1 fruit fly cellular context compared by ENCODE assay signal in genomic region chr3R:16442937-16443336, dm6.
TF ChIP-seq lines count a peak whose summit lies in the region.

Gene Ttc1, minus strand, starts transcription at chr3R:16443007.
Gene CG14882, plus strand, starts transcription at chr3R:16443207.

TF ChIP-seq in whole organism, embryonic, 481 proteins besides CTCF, POLR2A, EP300 and RAD21 (continued from another document and continues in another):
- TF ChIP-seq CG14860 (GFP tag; IDR thresholded peaks at IDR 0.05; lab: Robert Waterston, UW; ENCODE audit: partially characterized antibody), result 0 out of 3 replicates have a peak, but pooled peaks have one; percentile 6
- TF ChIP-seq CG14710 (tag; optimal IDR thresholded peaks at IDR 0.05; lab: Kevin White, UChicago), result peak; percentile 69
- peak; percentile 92 for TF ChIP-seq CG14050 (GFP tag; IDR thresholded peaks at IDR 0.05; lab: Robert Waterston, UW)
- TF ChIP-seq chif (GFP tag; optimal IDR thresholded peaks at IDR 0.05; lab: Kevin White, UChicago), result peak; percentile 62 to 85
- TF ChIP-seq Kr (GFP tag; optimal IDR thresholded peaks at IDR 0.05; lab: Kevin White, UChicago), result no peak
- no peak for TF ChIP-seq ac (GFP tag; optimal IDR thresholded peaks at IDR 0.05; lab: Kevin White, UChicago)
- TF ChIP-seq CG7745 (tag; optimal IDR thresholded peaks at IDR 0.05; lab: Kevin White, UChicago), result no peak
- TF ChIP-seq CHES-1-like (GFP tag; optimal IDR thresholded peaks at IDR 0.05; lab: Kevin White, UChicago), result peak; percentile 88
- TF ChIP-seq CG11085 (GFP tag; IDR thresholded peaks at IDR 0.05; lab: Robert Waterston, UW), result peak; percentile 88
- peak; percentile 34; the same call in 1 of the 2 replicates for TF ChIP-seq Ada2b (GFP tag; IDR thresholded peaks at IDR 0.05; lab: Robert Waterston, UW)
- peak; percentile 52 for TF ChIP-seq twi (tag; optimal IDR thresholded peaks at IDR 0.05; lab: Kevin White, UChicago)
- peak; percentile 35; the same call in 1 of the 2 replicates for TF ChIP-seq Ravus (GFP tag; IDR thresholded peaks at IDR 0.05; lab: Robert Waterston, UW)
- no peak for TF ChIP-seq lov (optimal IDR thresholded peaks at IDR 0.05; lab: Kevin White, UChicago)
- no peak for TF ChIP-seq lov (GFP tag; IDR thresholded peaks at IDR 0.05; lab: Robert Waterston, UW)
- peak; percentile 61 for TF ChIP-seq crc (GFP tag; optimal IDR thresholded peaks at IDR 0.05; lab: Kevin White, UChicago)
- peak; percentile 74 for TF ChIP-seq ssp (GFP tag; IDR thresholded peaks at IDR 0.05; lab: Robert Waterston, UW)
- TF ChIP-seq CG8944 (GFP tag; optimal IDR thresholded peaks at IDR 0.05; lab: Kevin White, UChicago), result peak; percentile 65
- TF ChIP-seq mirr (GFP tag; optimal IDR thresholded peaks at IDR 0.05; lab: Kevin White, UChicago), result peak; percentile 52
- TF ChIP-seq klu (GFP tag; IDR thresholded peaks at IDR 0.05; lab: Robert Waterston, UW), result peak; percentile 61
- TF ChIP-seq her (GFP tag; optimal IDR thresholded peaks at IDR 0.05; lab: Kevin White, UChicago), result peak; percentile 84
- TF ChIP-seq CG2120 (GFP tag; optimal IDR thresholded peaks at IDR 0.05; lab: Kevin White, UChicago), result peak; percentile 95
- TF ChIP-seq bigmax (GFP tag; optimal IDR thresholded peaks at IDR 0.05; lab: Kevin White, UChicago), result peak; percentile 0
- no peak for TF ChIP-seq h (optimal IDR thresholded peaks at IDR 0.05; lab: Kevin White, UChicago)
- peak; percentile 32 for TF ChIP-seq ab (GFP tag; optimal IDR thresholded peaks at IDR 0.05; lab: Kevin White, UChicago)
- TF ChIP-seq gsb (GFP tag; IDR thresholded peaks at IDR 0.05; lab: Robert Waterston, UW), result peak; percentile 74
- TF ChIP-seq CG6175 (GFP tag; IDR thresholded peaks at IDR 0.05; lab: Robert Waterston, UW), result peak; percentile 67; the same call in 1 of the 3 replicates
- peak; percentile 73 for TF ChIP-seq CG3281 (GFP tag; optimal IDR thresholded peaks at IDR 0.05; lab: Kevin White, UChicago)
- peak; percentile 44 for TF ChIP-seq Dp (GFP tag; optimal IDR thresholded peaks at IDR 0.05; lab: Kevin White, UChicago)
- no peak for TF ChIP-seq kni (GFP tag; optimal IDR thresholded peaks at IDR 0.05; lab: Kevin White, UChicago)
- peak; percentile 36; the same call in 2 of the 3 replicates for TF ChIP-seq knrl (GFP tag; IDR thresholded peaks at IDR 0.05; lab: Robert Waterston, UW; ENCODE audit: partially characterized antibody)
- peak; percentile 7 for TF ChIP-seq CG7928 (GFP tag; optimal IDR thresholded peaks at IDR 0.05; lab: Kevin White, UChicago)
- peak; percentile 78 for TF ChIP-seq ATbp (GFP tag; optimal IDR thresholded peaks at IDR 0.05; lab: Kevin White, UChicago)
- TF ChIP-seq Nf-YB (GFP tag; optimal IDR thresholded peaks at IDR 0.05; lab: Kevin White, UChicago), result peak; percentile 59
- TF ChIP-seq Dad (GFP tag; optimal IDR thresholded peaks at IDR 0.05; lab: Kevin White, UChicago), result peak; percentile 89
- no peak for TF ChIP-seq odd (GFP tag; optimal IDR thresholded peaks at IDR 0.05; lab: Kevin White, UChicago)
- TF ChIP-seq CG4282 (GFP tag; optimal IDR thresholded peaks at IDR 0.05; lab: Kevin White, UChicago), result peak; percentile 72
- peak; percentile 70 for TF ChIP-seq CG34376 (GFP tag; optimal IDR thresholded peaks at IDR 0.05; lab: Kevin White, UChicago)
- TF ChIP-seq CG4404 (GFP tag; IDR thresholded peaks at IDR 0.05; lab: Robert Waterston, UW), result peak; percentile 29; the same call in 1 of the 2 replicates
- TF ChIP-seq Elba2 (GFP tag; optimal IDR thresholded peaks at IDR 0.05; lab: Kevin White, UChicago), result peak; percentile 42
- TF ChIP-seq CG4328 (GFP tag; optimal IDR thresholded peaks at IDR 0.05; lab: Kevin White, UChicago), result peak; percentile 38
- TF ChIP-seq CG12155 (GFP tag; optimal IDR thresholded peaks at IDR 0.05; lab: Kevin White, UChicago), result peak; percentile 84
- peak; percentile 66 for TF ChIP-seq ara (GFP tag; IDR thresholded peaks at IDR 0.05; lab: Robert Waterston, UW)
- TF ChIP-seq mam (GFP tag; optimal IDR thresholded peaks at IDR 0.05; lab: Kevin White, UChicago), result peak; percentile 84
- peak; percentile 63 for TF ChIP-seq emc (GFP tag; optimal IDR thresholded peaks at IDR 0.05; lab: Kevin White, UChicago)
- TF ChIP-seq CG12104 (GFP tag; optimal IDR thresholded peaks at IDR 0.05; lab: Kevin White, UChicago), result peak; percentile 63
- TF ChIP-seq zfh1 (GFP tag; IDR thresholded peaks at IDR 0.05; lab: Robert Waterston, UW), result peak; percentile 91
- TF ChIP-seq CG3838 (GFP tag; optimal IDR thresholded peaks at IDR 0.05; lab: Kevin White, UChicago), result peak; percentile 71
- no peak for TF ChIP-seq CG15269 (tag; optimal IDR thresholded peaks at IDR 0.05; lab: Kevin White, UChicago)
- TF ChIP-seq pho (GFP tag; optimal IDR thresholded peaks at IDR 0.05; lab: Kevin White, UChicago), result peak; percentile 90
- peak in 1 of 2 experiments; percentile 88 for TF ChIP-seq Hr51 (GFP tag; optimal IDR thresholded peaks at IDR 0.05; lab: Kevin White, UChicago)
- TF ChIP-seq sd (tag; optimal IDR thresholded peaks at IDR 0.05; lab: Kevin White, UChicago), result no peak
- peak; percentile 44 for TF ChIP-seq CrebB (tag; optimal IDR thresholded peaks at IDR 0.05; lab: Kevin White, UChicago)
- peak; percentile 84 for TF ChIP-seq bowl (GFP tag; IDR thresholded peaks at IDR 0.05; lab: Robert Waterston, UW)
- TF ChIP-seq NC2β (GFP tag; optimal IDR thresholded peaks at IDR 0.05; lab: Kevin White, UChicago), result peak; percentile 59
- peak; percentile 89 for TF ChIP-seq CG11247 (GFP tag; IDR thresholded peaks at IDR 0.05; lab: Robert Waterston, UW)
- peak; percentile 42; the same call in 1 of the 3 replicates for TF ChIP-seq Opbp (GFP tag; IDR thresholded peaks at IDR 0.05; lab: Robert Waterston, UW; ENCODE audit: partially characterized antibody)
- TF ChIP-seq CG18011 (GFP tag; optimal IDR thresholded peaks at IDR 0.05; lab: Kevin White, UChicago), result peak; percentile 82
- peak; percentile 91 for TF ChIP-seq gro (GFP tag; optimal IDR thresholded peaks at IDR 0.05; lab: Kevin White, UChicago)
- no peak for TF ChIP-seq Deaf1 (tag; optimal IDR thresholded peaks at IDR 0.05; lab: Kevin White, UChicago)
- peak; percentile 91 for TF ChIP-seq CG12391 (tag; optimal IDR thresholded peaks at IDR 0.05; lab: Kevin White, UChicago)
- TF ChIP-seq bbx (GFP tag; IDR thresholded peaks at IDR 0.05; lab: Robert Waterston, UW; ENCODE audit: partially characterized antibody), result peak; percentile 74
- peak; percentile 95 for TF ChIP-seq row (GFP tag; IDR thresholded peaks at IDR 0.05; lab: Robert Waterston, UW)
- no peak for TF ChIP-seq CG17612 (GFP tag; IDR thresholded peaks at IDR 0.05; lab: Robert Waterston, UW)
- TF ChIP-seq CG15514 (GFP tag; optimal IDR thresholded peaks at IDR 0.05; lab: Kevin White, UChicago), result peak; percentile 65
- TF ChIP-seq CG11456 (GFP tag; IDR thresholded peaks at IDR 0.05; lab: Robert Waterston, UW), result peak; percentile 84
- TF ChIP-seq sisA (GFP tag; IDR thresholded peaks at IDR 0.05; lab: Robert Waterston, UW), result peak; percentile 53; the same call in 1 of the 2 replicates
- TF ChIP-seq CG12071 (GFP tag; optimal IDR thresholded peaks at IDR 0.05; lab: Kevin White, UChicago), result no peak
- peak in 1 of 2 experiments; percentile 36 for TF ChIP-seq tll (GFP tag; optimal IDR thresholded peaks at IDR 0.05; lab: Kevin White, UChicago)
- TF ChIP-seq Lpt (GFP tag; optimal IDR thresholded peaks at IDR 0.05; lab: Kevin White, UChicago), result no peak
- TF ChIP-seq slp2 (GFP tag; optimal IDR thresholded peaks at IDR 0.05; lab: Kevin White, UChicago), result peak; percentile 48
- TF ChIP-seq Dll (GFP tag; IDR thresholded peaks at IDR 0.05; lab: Robert Waterston, UW; ENCODE audit: partially characterized antibody), result peak; percentile 53; the same call in 2 of the 4 replicates
- TF ChIP-seq dati (GFP tag; IDR thresholded peaks at IDR 0.05; lab: Robert Waterston, UW), result no peak
- peak; percentile 79 for TF ChIP-seq CG8924 (tag; optimal IDR thresholded peaks at IDR 0.05; lab: Kevin White, UChicago)
- peak; percentile 80 for TF ChIP-seq CG9609 (GFP tag; optimal IDR thresholded peaks at IDR 0.05; lab: Kevin White, UChicago)
- peak; percentile 68 for TF ChIP-seq BtbVII (GFP tag; optimal IDR thresholded peaks at IDR 0.05; lab: Kevin White, UChicago)
- TF ChIP-seq CG16863 (GFP tag; optimal IDR thresholded peaks at IDR 0.05; lab: Kevin White, UChicago), result peak; percentile 87
- TF ChIP-seq nau (GFP tag; optimal IDR thresholded peaks at IDR 0.05; lab: Kevin White, UChicago), result no peak
- peak; percentile 56 for TF ChIP-seq BEAF-32 (GFP tag; optimal IDR thresholded peaks at IDR 0.05; lab: Kevin White, UChicago)
- TF ChIP-seq Meics (GFP tag; optimal IDR thresholded peaks at IDR 0.05; lab: Kevin White, UChicago), result peak; percentile 80
- TF ChIP-seq CG42726 (GFP tag; IDR thresholded peaks at IDR 0.05; lab: Robert Waterston, UW; ENCODE audit: partially characterized antibody), result no peak
- TF ChIP-seq CG4707 (GFP tag; optimal IDR thresholded peaks at IDR 0.05; lab: Kevin White, UChicago), result peak; percentile 54
- TF ChIP-seq lab (GFP tag; optimal IDR thresholded peaks at IDR 0.05; lab: Kevin White, UChicago), result no peak
- no peak for TF ChIP-seq pita (GFP tag; optimal IDR thresholded peaks at IDR 0.05; lab: Kevin White, UChicago)
- TF ChIP-seq CG2199 (GFP tag; IDR thresholded peaks at IDR 0.05; lab: Robert Waterston, UW), result peak; percentile 74; the same call in 1 of the 3 replicates
- peak; percentile 13; the same call in 1 of the 3 replicates for TF ChIP-seq gce (GFP tag; IDR thresholded peaks at IDR 0.05; lab: Robert Waterston, UW)
- peak; percentile 22 for TF ChIP-seq CG6654 (GFP tag; optimal IDR thresholded peaks at IDR 0.05; lab: Kevin White, UChicago)
- TF ChIP-seq fd102C (GFP tag; optimal IDR thresholded peaks at IDR 0.05; lab: Kevin White, UChicago), result no peak
- TF ChIP-seq CG12659 (GFP tag; optimal IDR thresholded peaks at IDR 0.05; lab: Kevin White, UChicago), result peak; percentile 93
- peak; percentile 82 for TF ChIP-seq tup (GFP tag; optimal IDR thresholded peaks at IDR 0.05; lab: Kevin White, UChicago)
- no peak for TF ChIP-seq mld (GFP tag; IDR thresholded peaks at IDR 0.05; lab: Robert Waterston, UW; ENCODE audit: partially characterized antibody)
- TF ChIP-seq caup (GFP tag; optimal IDR thresholded peaks at IDR 0.05; lab: Kevin White, UChicago; ENCODE audit: severe bottlenecking), result peak; percentile 83
- TF ChIP-seq CG9727 (GFP tag; optimal IDR thresholded peaks at IDR 0.05; lab: Kevin White, UChicago), result peak; percentile 75
- TF ChIP-seq otp (GFP tag; IDR thresholded peaks at IDR 0.05; lab: Robert Waterston, UW), result peak; percentile 91
- TF ChIP-seq nerfin-1 (tag; optimal IDR thresholded peaks at IDR 0.05; lab: Kevin White, UChicago), result peak; percentile 58
- no peak for TF ChIP-seq Sin3A (optimal IDR thresholded peaks at IDR 0.05; lab: Kevin White, UChicago)
- TF ChIP-seq MESR4 (GFP tag; optimal IDR thresholded peaks at IDR 0.05; lab: Kevin White, UChicago), result peak; percentile 24
- no peak for TF ChIP-seq Dip2 (GFP tag; IDR thresholded peaks at IDR 0.05; lab: Robert Waterston, UW)
- TF ChIP-seq Hmx (GFP tag; optimal IDR thresholded peaks at IDR 0.05; lab: Kevin White, UChicago), result peak; percentile 59
- peak; percentile 93 for TF ChIP-seq CG30403 (GFP tag; optimal IDR thresholded peaks at IDR 0.05; lab: Kevin White, UChicago)
- no peak for TF ChIP-seq CG9797 (GFP tag; optimal IDR thresholded peaks at IDR 0.05; lab: Kevin White, UChicago)
- TF ChIP-seq CG6254 (GFP tag; optimal IDR thresholded peaks at IDR 0.05; lab: Kevin White, UChicago), result no peak
- TF ChIP-seq CG11723 (GFP tag; optimal IDR thresholded peaks at IDR 0.05; lab: Kevin White, UChicago), result no peak
- TF ChIP-seq onecut (GFP tag; IDR thresholded peaks at IDR 0.05; lab: Robert Waterston, UW), result peak; percentile 45
- TF ChIP-seq Trl (optimal IDR thresholded peaks at IDR 0.05; lab: Kevin White, UChicago), result no peak
- TF ChIP-seq Trl (GFP tag; optimal IDR thresholded peaks at IDR 0.05; lab: Kevin White, UChicago), result peak; percentile 88
- TF ChIP-seq CG12219 (GFP tag; optimal IDR thresholded peaks at IDR 0.05; lab: Kevin White, UChicago), result peak; percentile 35
- TF ChIP-seq oc (tag; optimal IDR thresholded peaks at IDR 0.05; lab: Kevin White, UChicago), result no peak
- no peak; the same call in 1 of the 2 replicates for TF ChIP-seq gt (GFP tag; IDR thresholded peaks at IDR 0.05; lab: Robert Waterston, UW)
- TF ChIP-seq ranshi (GFP tag; IDR thresholded peaks at IDR 0.05; lab: Robert Waterston, UW), result peak; percentile 82
- TF ChIP-seq CG31365 (tag; optimal IDR thresholded peaks at IDR 0.05; lab: Kevin White, UChicago), result no peak
- no peak for TF ChIP-seq CG17912 (GFP tag; optimal IDR thresholded peaks at IDR 0.05; lab: Kevin White, UChicago)
- TF ChIP-seq phol (tag; optimal IDR thresholded peaks at IDR 0.05; lab: Kevin White, UChicago), result peak; percentile 80
- peak; percentile 44 for TF ChIP-seq CG9876 (GFP tag; optimal IDR thresholded peaks at IDR 0.05; lab: Kevin White, UChicago)
- TF ChIP-seq Max (GFP tag; optimal IDR thresholded peaks at IDR 0.05; lab: Kevin White, UChicago), result peak; percentile 77
- peak; percentile 41 for TF ChIP-seq D19B (GFP tag; optimal IDR thresholded peaks at IDR 0.05; lab: Kevin White, UChicago)
- TF ChIP-seq schlank (tag; optimal IDR thresholded peaks at IDR 0.05; lab: Kevin White, UChicago), result peak; percentile 24
- peak; percentile 40 for TF ChIP-seq CG10431 (GFP tag; optimal IDR thresholded peaks at IDR 0.05; lab: Kevin White, UChicago)
- no peak for TF ChIP-seq Gsc (GFP tag; IDR thresholded peaks at IDR 0.05; lab: Robert Waterston, UW)
- peak; percentile 73 for TF ChIP-seq Dref (GFP tag; IDR thresholded peaks at IDR 0.05; lab: Robert Waterston, UW)
- TF ChIP-seq CG11696 (GFP tag; IDR thresholded peaks at IDR 0.05; lab: Robert Waterston, UW), result peak; percentile 48
- peak; percentile 76 for TF ChIP-seq Poxn (GFP tag; IDR thresholded peaks at IDR 0.05; lab: Robert Waterston, UW)
- TF ChIP-seq psq (GFP tag; optimal IDR thresholded peaks at IDR 0.05; lab: Kevin White, UChicago), result peak; percentile 68
- TF ChIP-seq CG9932 (GFP tag; IDR thresholded peaks at IDR 0.05; lab: Robert Waterston, UW), result peak; percentile 94
- peak; percentile 83 for TF ChIP-seq HmgZ (tag; optimal IDR thresholded peaks at IDR 0.05; lab: Kevin White, UChicago)
- TF ChIP-seq esg (GFP tag; conservative IDR thresholded peaks at IDR 0.05; lab: Robert Waterston, UW), result peak; percentile 85
- TF ChIP-seq vvl (GFP tag; IDR thresholded peaks at IDR 0.05; lab: Robert Waterston, UW), result peak; percentile 92
- TF ChIP-seq CG5180 (GFP tag; optimal IDR thresholded peaks at IDR 0.05; lab: Kevin White, UChicago), result no peak
- TF ChIP-seq CG31441 (GFP tag; IDR thresholded peaks at IDR 0.05; lab: Robert Waterston, UW), result peak; percentile 79
- TF ChIP-seq CG10267 (tag; optimal IDR thresholded peaks at IDR 0.05; lab: Kevin White, UChicago), result peak; percentile 94
- TF ChIP-seq CG4854 (GFP tag; optimal IDR thresholded peaks at IDR 0.05; lab: Kevin White, UChicago), result peak; percentile 66
